Fruit fly (Drosophila melanogaster): ENCODE results near the gene CG8064.

Gene CG8064

dm6 chr3R:18314824-18315690, 31.6 kb downstream of the CG8064 start:
- no peak for TF ChIP-seq CG17801 (GFP tag; optimal IDR thresholded peaks at IDR 0.05; ENCODE audit: partially characterized antibody)

DNA sequence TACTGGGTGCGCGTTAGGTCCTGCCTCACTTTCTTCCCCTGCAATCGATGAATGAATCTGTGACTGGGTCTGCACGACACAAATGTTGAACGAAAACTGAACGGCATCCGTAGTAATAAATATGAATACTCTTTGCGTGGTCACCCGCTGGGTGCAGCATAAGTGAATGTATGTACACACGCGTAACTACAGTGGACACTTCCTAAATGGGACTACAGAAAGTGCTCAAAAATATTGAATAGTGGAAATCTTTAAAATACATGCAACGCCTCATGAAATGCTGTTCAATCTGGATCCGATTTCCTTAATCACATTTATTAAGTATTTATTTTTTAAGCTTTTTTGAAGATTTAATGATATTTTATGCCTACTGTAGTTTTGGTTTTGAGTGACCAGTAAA, 45.4 kb downstream of the CG8064 start, which contains the start of gene naz:
Gene naz (minus strand): TSS at position 101 of the 400 bp plus-strand sequence.
- TF ChIP-seq CG17801 (GFP tag; optimal IDR thresholded peaks at IDR 0.05; ENCODE audit: partially characterized antibody), result no peak
